Fruit fly (Drosophila melanogaster): ENCODE data around the gene fwd.

dm6 chr3L:331842-332802, 12.4 kb upstream of the fwd start, which contains the start of gene mthl9:
- TF ChIP-seq CTCF (optimal IDR thresholded peaks at IDR 0.05) = peak in 1 of 2 experiments; percentile 50
- TF ChIP-seq CG8478 (optimal IDR thresholded peaks at IDR 0.05) = no peak

Data from S2 (cell line).